Worm (Caenorhabditis elegans) whole organism, early embryonic: ENCODE results near the gene srh-271.

ENCODE experiments used
- F13C5.2 ChIP-seq: sonication (generic microtip); optimal IDR thresholded peaks from 2 replicates; lab custom pipeline; 2017; ENCODE audit warnings: mild to moderate bottlenecking, missing genetic modification characterization, inconsistent platforms, missing compliant biosample characterization
- aly-1 ChIP-seq: sonication (generic microtip); optimal IDR thresholded peaks from 2 replicates; lab custom pipeline; 2016; ENCODE audit warnings: missing genetic modification characterization, missing compliant biosample characterization
- ama-1 ChIP-seq: fragments of 150-350 bp; optimal IDR thresholded peaks from 2 replicates; lab custom pipeline; 2014
- ceh-13 ChIP-seq: fragments of 200-800 bp; sonication (Bioruptor generic); optimal IDR thresholded peaks from 2 replicates; lab custom pipeline; 2018; ENCODE audit warnings: mild to moderate bottlenecking, missing genetic modification characterization, missing compliant biosample characterization
- tbx-11 ChIP-seq: fragments of 200-800 bp; sonication (Bioruptor generic); IDR thresholded peaks from 2 replicates; pipeline ENCODE4 v1.3.6; 2022; ENCODE audit warnings: missing genetic modification characterization, missing compliant biosample characterization

- TF ChIP-seq ceh-13 (GFP tag; lab: Kevin White, UChicago), result no peak
- no peak for TF ChIP-seq F13C5.2
- no peak for TF ChIP-seq aly-1 (tag; lab: Kevin White, UChicago)
- no peak for TF ChIP-seq ama-1 (lab: Kevin White, UChicago)
- no peak for TF ChIP-seq tbx-11
Observed at ce11 chrV:2660457-2660856, 38.7 kb upstream of the srh-271 start.
